Fruit fly (Drosophila melanogaster) whole organism, embryonic: ENCODE data around the gene drm.

Source experiments
- CG10209 ChIP-seq: fragments of 200-800 bp; sonication (Bioruptor generic); optimal IDR thresholded peaks from 3 replicates; lab custom pipeline; 2017; ENCODE audit warnings: missing biosample characterization, mild to moderate bottlenecking, missing genetic modification characterization, missing genetic modification reagents
- CG10979 ChIP-seq: fragments of 200-800 bp; sonication (Bioruptor generic); optimal IDR thresholded peaks from 2 replicates; lab custom pipeline; 2018; ENCODE audit warnings: missing biosample characterization, mild to moderate bottlenecking, missing genetic modification characterization, moderate library complexity
- CG11398 ChIP-seq: fragments of 200-800 bp; sonication (Bioruptor generic); optimal IDR thresholded peaks from 2 replicates; lab custom pipeline; 2016; ENCODE audit warnings: missing biosample characterization, missing genetic modification characterization
- CG11504 ChIP-seq: fragments of 200-800 bp; sonication (Bioruptor generic); optimal IDR thresholded peaks from 3 replicates; lab custom pipeline; 2019; ENCODE audit warnings: missing biosample characterization, mild to moderate bottlenecking, missing genetic modification characterization, moderate library complexity
- CG11695 ChIP-seq: fragments of 200-800 bp; sonication (Bioruptor generic); IDR thresholded peaks from 3 replicates; pipeline ENCODE4 v1.3.6; 2022; ENCODE audit warnings: missing biosample characterization, missing genetic modification characterization
- CG12071 ChIP-seq: fragments of 200-800 bp; sonication (Bioruptor generic); optimal IDR thresholded peaks from 3 replicates; lab custom pipeline; 2018; ENCODE audit warnings: missing biosample characterization, mild to moderate bottlenecking, missing genetic modification characterization
- CG13424 ChIP-seq: fragments of 200-800 bp; sonication (Bioruptor generic); optimal IDR thresholded peaks from 2 replicates; lab custom pipeline; 2019; ENCODE audit warnings: missing biosample characterization, mild to moderate bottlenecking, missing genetic modification characterization, moderate library complexity
- CG15601 ChIP-seq: fragments of 200-800 bp; sonication (Bioruptor generic); optimal IDR thresholded peaks from 3 replicates; lab custom pipeline; 2019; ENCODE audit warnings: missing biosample characterization, mild to moderate bottlenecking, missing genetic modification characterization, moderate library complexity
- CG16779 ChIP-seq: fragments of 200-800 bp; sonication (Bioruptor generic); IDR thresholded peaks from 2 replicates; pipeline ENCODE4 v1.3.6; 2022; ENCODE audit warnings: missing biosample characterization, missing genetic modification characterization
- CG17328 ChIP-seq: fragments of 200-800 bp; sonication (Bioruptor generic); IDR thresholded peaks from 2 replicates; pipeline ENCODE4 v1.3.6; 2022; ENCODE audit warnings: missing biosample characterization, missing genetic modification characterization
- CG17829 ChIP-seq: fragments of 200-800 bp; optimal IDR thresholded peaks from 2 replicates; lab custom pipeline; 2019; ENCODE audit warnings: missing biosample characterization, mild to moderate bottlenecking, missing genetic modification characterization, moderate library complexity
- CG18262 ChIP-seq: fragments of 200-800 bp; optimal IDR thresholded peaks from 3 replicates; lab custom pipeline; 2019; ENCODE audit warnings: missing biosample characterization, mild to moderate bottlenecking, missing genetic modification characterization, moderate library complexity
- CG18599 ChIP-seq: fragments of 200-800 bp; sonication (Bioruptor generic); optimal IDR thresholded peaks from 3 replicates; lab custom pipeline; 2017; ENCODE audit warnings: missing biosample characterization, missing genetic modification characterization, mild to moderate bottlenecking, moderate library complexity, missing genetic modification reagents
- CG2199 ChIP-seq: fragments of 200-800 bp; sonication (Bioruptor generic); IDR thresholded peaks from 3 replicates; pipeline ENCODE4 v1.3.6; 2022; ENCODE audit warnings: missing biosample characterization, missing genetic modification characterization
- CG2712 ChIP-seq: fragments of 200-800 bp; optimal IDR thresholded peaks from 3 replicates; lab custom pipeline; 2019; ENCODE audit warnings: missing biosample characterization, mild to moderate bottlenecking, missing genetic modification characterization, moderate library complexity
- CG31441 ChIP-seq: fragments of 200-800 bp; sonication (Bioruptor generic); IDR thresholded peaks from 2 replicates; pipeline ENCODE4 v1.3.6; 2022; ENCODE audit warnings: missing biosample characterization, missing genetic modification characterization
- CG32767 ChIP-seq: fragments of 200-800 bp; sonication (Bioruptor generic); IDR thresholded peaks from 2 replicates; pipeline ENCODE4 v1.3.6; 2022; ENCODE audit warnings: missing biosample characterization, missing genetic modification characterization
- CG3838 ChIP-seq: fragments of 200-800 bp; sonication (Bioruptor generic); optimal IDR thresholded peaks from 3 replicates; lab custom pipeline; 2016; ENCODE audit warnings: missing biosample characterization, missing genetic modification characterization
- CG4282 ChIP-seq: fragments of 200-800 bp; sonication (Bioruptor generic); optimal IDR thresholded peaks from 2 replicates; lab custom pipeline; 2016; ENCODE audit warnings: missing biosample characterization, missing genetic modification characterization
- CG8281 ChIP-seq: fragments of 200-800 bp; sonication (Bioruptor generic); optimal IDR thresholded peaks from 2 replicates; lab custom pipeline; 2018; ENCODE audit warnings: missing biosample characterization, mild to moderate bottlenecking, missing genetic modification characterization, moderate library complexity
- CG8765 ChIP-seq: fragments of 200-800 bp; sonication (Bioruptor generic); IDR thresholded peaks from 2 replicates; pipeline ENCODE4 v1.3.6; 2022; ENCODE audit warnings: missing biosample characterization, missing genetic modification characterization
- CG9437 ChIP-seq: fragments of 200-800 bp; sonication (Bioruptor generic); optimal IDR thresholded peaks from 2 replicates; lab custom pipeline; 2018; ENCODE audit warnings: missing biosample characterization, mild to moderate bottlenecking, missing genetic modification characterization
- Deaf1 ChIP-seq: fragments of 200-800 bp; optimal IDR thresholded peaks from 3 replicates; lab custom pipeline; 2019; ENCODE audit warnings: missing biosample characterization, mild to moderate bottlenecking, missing genetic modification characterization, moderate library complexity
- E2f2 ChIP-seq: fragments of 200-800 bp; sonication (Bioruptor generic); IDR thresholded peaks from 2 replicates; pipeline ENCODE4 v1.3.6; 2022; ENCODE audit warnings: missing biosample characterization, missing genetic modification characterization
- HLH3B ChIP-seq: fragments of 200-800 bp; sonication (Bioruptor generic); IDR thresholded peaks from 2 replicates; pipeline ENCODE4 v1.3.6; 2022; ENCODE audit warnings: missing biosample characterization, missing genetic modification characterization
- HLHmδ ChIP-seq: fragments of 200-800 bp; sonication (Bioruptor generic); optimal IDR thresholded peaks from 2 replicates; lab custom pipeline; 2018; ENCODE audit warnings: missing biosample characterization, mild to moderate bottlenecking, missing genetic modification characterization, moderate library complexity
- Hr51 ChIP-seq, 2 experiments: fragments of 200-800 bp; sonication (Bioruptor generic); optimal IDR thresholded peaks; 2 replicates in 1 of 2; 3 replicates in 1 of 2; lab custom pipeline; 2016 to 2018; ENCODE audit warnings: missing biosample characterization in 2 of 2, missing genetic modification characterization in 2 of 2, mild to moderate bottlenecking in 1 of 2, moderate library complexity in 1 of 2
- Mad ChIP-seq: fragments of 200-800 bp; sonication (Bioruptor generic); optimal IDR thresholded peaks from 2 replicates; lab custom pipeline; 2016; ENCODE audit warnings: missing biosample characterization, missing genetic modification characterization
- Med ChIP-seq: fragments of 200-800 bp; sonication (Bioruptor generic); peaks from one replicate; lab custom pipeline; 2016; ENCODE audit warnings: missing biosample characterization, missing genetic modification characterization, mild to moderate bottlenecking, inconsistent platforms, moderate library complexity
- Ptx1 ChIP-seq: fragments of 200-800 bp; sonication (Bioruptor generic); IDR thresholded peaks from 2 replicates; pipeline ENCODE4 v1.3.6; 2022; ENCODE audit warnings: missing biosample characterization, missing genetic modification characterization
- Rfx ChIP-seq: fragments of 200-800 bp; sonication (Bioruptor generic); IDR thresholded peaks from 2 replicates; pipeline ENCODE4 v1.3.6; 2022; ENCODE audit warnings: missing biosample characterization, missing genetic modification characterization
- Rx ChIP-seq: fragments of 200-800 bp; sonication (Bioruptor generic); IDR thresholded peaks from 2 replicates; pipeline ENCODE4 v1.3.6; 2022; ENCODE audit warnings: missing biosample characterization, missing genetic modification characterization
- Xbp1 ChIP-seq: fragments of 200-800 bp; sonication (Bioruptor generic); optimal IDR thresholded peaks from 3 replicates; lab custom pipeline; 2016; ENCODE audit warnings: missing biosample characterization, mild to moderate bottlenecking, missing genetic modification characterization
- YL-1 ChIP-seq: fragments of 200-800 bp; sonication (Bioruptor generic); optimal IDR thresholded peaks from 3 replicates; lab custom pipeline; 2017; ENCODE audit warnings: missing biosample characterization, mild to moderate bottlenecking, missing genetic modification characterization
- crc ChIP-seq: fragments of 200-800 bp; sonication (Bioruptor generic); optimal IDR thresholded peaks from 2 replicates; lab custom pipeline; 2016; ENCODE audit warnings: missing biosample characterization, missing genetic modification characterization
- fd64A ChIP-seq: fragments of 200-800 bp; sonication (Bioruptor generic); optimal IDR thresholded peaks from 3 replicates; lab custom pipeline; 2018; ENCODE audit warnings: missing biosample characterization, mild to moderate bottlenecking, missing genetic modification characterization
- gsb-n ChIP-seq: fragments of 200-800 bp; sonication (Bioruptor generic); optimal IDR thresholded peaks from 3 replicates; lab custom pipeline; 2018; ENCODE audit warnings: missing biosample characterization, mild to moderate bottlenecking, missing genetic modification characterization
- ham ChIP-seq: fragments of 200-800 bp; sonication (Bioruptor generic); IDR thresholded peaks from 2 replicates; pipeline ENCODE4 v1.3.6; 2022; ENCODE audit warnings: missing biosample characterization, missing genetic modification characterization
- hbn ChIP-seq: fragments of 200-800 bp; sonication (Bioruptor generic); IDR thresholded peaks from 2 replicates; pipeline ENCODE4 v1.3.6; 2022; ENCODE audit warnings: missing biosample characterization, missing genetic modification characterization; ENCODE audit not compliant: partially characterized antibody
- jigr1 ChIP-seq: fragments of 200-800 bp; sonication (Bioruptor generic); IDR thresholded peaks from 3 replicates; pipeline ENCODE4 v1.3.6; 2022; ENCODE audit warnings: missing biosample characterization, missing genetic modification characterization
- ken ChIP-seq: fragments of 200-800 bp; sonication (Bioruptor generic); IDR thresholded peaks from 3 replicates; pipeline ENCODE4 v1.3.6; 2022; ENCODE audit warnings: missing biosample characterization, missing genetic modification characterization
- otp ChIP-seq: fragments of 200-800 bp; sonication (Bioruptor generic); IDR thresholded peaks from 3 replicates; pipeline ENCODE4, ENCODE4 v1.3.6; 2022; ENCODE audit warnings: missing biosample characterization, missing genetic modification characterization
- sc ChIP-seq, 3 experiments: fragments of >200 bp in 2 of 3; fragments of 200-800 bp in 1 of 3; sonication (Bioruptor generic) in 1 of 3; optimal IDR thresholded peaks; 2 replicates in 2 of 3; 3 replicates in 1 of 3; lab custom pipeline; 2017; ENCODE audit warnings: mild to moderate bottlenecking in 1 of 3, missing biosample characterization in 1 of 3, missing genetic modification characterization in 1 of 3, missing genetic modification reagents in 1 of 3
- scrt ChIP-seq: fragments of 200-800 bp; sonication (Bioruptor generic); optimal IDR thresholded peaks from 2 replicates; lab custom pipeline; 2018; ENCODE audit warnings: missing biosample characterization, mild to moderate bottlenecking, missing genetic modification characterization, moderate library complexity
- sens ChIP-seq: fragments of 200-800 bp; sonication (Bioruptor generic); peaks from one replicate; lab custom pipeline; 2016; ENCODE audit warnings: missing biosample characterization, missing genetic modification characterization
- tll ChIP-seq, 2 experiments: fragments of 200-800 bp in 1 of 2; fragments of >200 bp in 1 of 2; sonication (Bioruptor generic) in 1 of 2; optimal IDR thresholded peaks; 2 replicates each; lab custom pipeline; 2017 to 2019; ENCODE audit warnings: missing biosample characterization in 2 of 2, missing genetic modification characterization in 2 of 2, mild to moderate bottlenecking in 1 of 2, moderate library complexity in 1 of 2
- twi ChIP-seq: fragments of 200-800 bp; optimal IDR thresholded peaks from 2 replicates; lab custom pipeline; 2019; ENCODE audit warnings: missing biosample characterization, mild to moderate bottlenecking, missing genetic modification characterization, moderate library complexity
- z ChIP-seq: fragments of 200-800 bp; sonication (Bioruptor generic); IDR thresholded peaks from 3 replicates; pipeline ENCODE4 v1.3.6; 2022; ENCODE audit warnings: missing biosample characterization, missing genetic modification characterization

The drm gene

dm6 chr2L:3573907-3574306 lies 34.9 kb downstream of the drm start (continued):
- peak; percentile 95 for TF ChIP-seq Med
- peak; percentile 80; the same call in 2 of the 3 replicates for TF ChIP-seq otp
- TF ChIP-seq YL-1 (GFP tag; lab: Kevin White, UChicago), result no peak
- TF ChIP-seq HLHmδ (GFP tag; lab: Kevin White, UChicago), result no peak
- TF ChIP-seq CG8765 (GFP tag; lab: Robert Waterston, UW), result peak; percentile 77
- TF ChIP-seq fd64A (GFP tag; lab: Kevin White, UChicago), result peak; percentile 74
- TF ChIP-seq CG11504 (tag; lab: Kevin White, UChicago), result peak; percentile 83
- TF ChIP-seq CG17829 (tag; lab: Kevin White, UChicago), result peak; percentile 85
- TF ChIP-seq CG9437 (GFP tag; lab: Kevin White, UChicago), result peak; percentile 29
- TF ChIP-seq twi, result peak; percentile 80
- peak; percentile 85 for TF ChIP-seq CG13424 (tag; lab: Kevin White, UChicago)
- peak; percentile 83 for TF ChIP-seq gsb-n
- TF ChIP-seq CG11695 (GFP tag; lab: Robert Waterston, UW), result peak; percentile 76
- peak in 1 of 2 experiments; percentile 58 for TF ChIP-seq Hr51 (GFP tag; optimal IDR thresholded peaks at IDR 0.05; lab: Kevin White, UChicago)
- peak; percentile 41 for TF ChIP-seq crc (GFP tag; lab: Kevin White, UChicago)
- TF ChIP-seq Mad (GFP tag; lab: Kevin White, UChicago), result peak; percentile 37
- TF ChIP-seq CG32767 (GFP tag; lab: Robert Waterston, UW), result peak; percentile 65
- TF ChIP-seq HLH3B (GFP tag; lab: Robert Waterston, UW), result peak; percentile 84
- peak; percentile 78; the same call in 1 of the 3 replicates for TF ChIP-seq CG2199
- TF ChIP-seq CG8281 (tag; lab: Kevin White, UChicago), result peak; percentile 8
- peak; percentile 62 for TF ChIP-seq Rfx (GFP tag; lab: Robert Waterston, UW)
- TF ChIP-seq Xbp1 (GFP tag; lab: Kevin White, UChicago), result peak; percentile 79
- TF ChIP-seq CG17328 (GFP tag; lab: Robert Waterston, UW), result peak; percentile 90
- TF ChIP-seq sc (optimal IDR thresholded peaks at IDR 0.05; lab: Kevin White, UChicago), result no peak
- TF ChIP-seq sc (GFP tag; optimal IDR thresholded peaks at IDR 0.05; lab: Kevin White, UChicago), result peak; percentile 64
- TF ChIP-seq Ptx1, result peak; percentile 80
- TF ChIP-seq CG10979 (tag; lab: Kevin White, UChicago), result peak; percentile 90

dm6 chr2L:3575679-3576442 lies 36.8 kb downstream of the drm start, which contains the start of gene CG43815:
Gene CG43815 (plus strand): TSS chr2L:3576210.
- no peak for TF ChIP-seq CG16779
- peak; percentile 84 for TF ChIP-seq sens (GFP tag; lab: Kevin White, UChicago)
- TF ChIP-seq CG11398 (GFP tag; lab: Kevin White, UChicago), result no peak
- TF ChIP-seq CG31441 (GFP tag; lab: Robert Waterston, UW), result 0 out of 2 replicates have a peak, but pooled peaks have one; percentile 16
- TF ChIP-seq E2f2, result 0 out of 2 replicates have a peak, but pooled peaks have one; percentile 10
- TF ChIP-seq tll (GFP tag; optimal IDR thresholded peaks at IDR 0.05; lab: Kevin White, UChicago), result no peak
- TF ChIP-seq scrt (GFP tag; lab: Kevin White, UChicago), result no peak
- peak; percentile 67 for TF ChIP-seq CG11504 (tag; lab: Kevin White, UChicago)
- TF ChIP-seq CG18599 (GFP tag; lab: Kevin White, UChicago), result peak; percentile 3
- TF ChIP-seq ham (GFP tag; lab: Robert Waterston, UW), result no peak
- no peak for TF ChIP-seq hbn
- peak; percentile 42; the same call in 1 of the 3 replicates for TF ChIP-seq ken (GFP tag; lab: Robert Waterston, UW)
- TF ChIP-seq CG4282 (GFP tag; lab: Kevin White, UChicago), result no peak
- TF ChIP-seq CG2712 (tag; lab: Kevin White, UChicago), result peak; percentile 31
- 0 out of 3 replicates have a peak, but pooled peaks have one; percentile 57 for TF ChIP-seq z (GFP tag; lab: Robert Waterston, UW)
- peak; percentile 7 for TF ChIP-seq CG12071
- TF ChIP-seq Deaf1 (tag; lab: Kevin White, UChicago), result no peak
- TF ChIP-seq CG18262 (tag; lab: Kevin White, UChicago), result peak; percentile 32
- peak; percentile 6 for TF ChIP-seq CG3838 (GFP tag; lab: Kevin White, UChicago)
- TF ChIP-seq CG15601, result no peak
- no peak for TF ChIP-seq jigr1 (GFP tag; lab: Robert Waterston, UW)
- TF ChIP-seq CG10209 (GFP tag; lab: Kevin White, UChicago), result no peak
- no peak for TF ChIP-seq Rx
